Worm (Caenorhabditis elegans) whole organism, L2 larva: Measurements from ENCODE around the gene irld-7.
A peak's percentile ranks its signal among the peaks of the same experiment; 100 is the strongest.

Source experiments
- blmp-1 ChIP-seq: sonication (generic microtip); optimal IDR thresholded peaks from 2 replicates; lab custom pipeline; 2017; ENCODE audit warnings: missing genetic modification characterization, mild to moderate bottlenecking, missing compliant biosample characterization, antibody characterized with exemption, moderate library complexity; ENCODE audit not compliant: insufficient read depth
- dmd-4 ChIP-seq: sonication (generic microtip); optimal IDR thresholded peaks from 2 replicates; lab custom pipeline; 2017; ENCODE audit warnings: missing biosample characterization, missing genetic modification characterization
- fos-1 ChIP-seq: fragments of 150-350 bp; optimal IDR thresholded peaks from 2 replicates; lab custom pipeline; 2014; ENCODE audit warnings: missing biosample characterization, missing genetic modification characterization
- lin-13 ChIP-seq: fragments of 150-350 bp; optimal IDR thresholded peaks from 2 replicates; lab custom pipeline; 2014; ENCODE audit warnings: missing biosample characterization, missing genetic modification reagents, missing genetic modification characterization
- mab-5 ChIP-seq: fragments of 150-350 bp; optimal IDR thresholded peaks from 2 replicates; lab custom pipeline; 2014; ENCODE audit warnings: missing biosample characterization, missing genetic modification characterization
- nhr-77 ChIP-seq: fragments of 150-350 bp; optimal IDR thresholded peaks from 2 replicates; lab custom pipeline; 2014; ENCODE audit warnings: missing biosample characterization, missing genetic modification characterization
- snpc-4 ChIP-seq: fragments of 150-350 bp; optimal IDR thresholded peaks from 2 replicates; lab custom pipeline; 2014; ENCODE audit warnings: missing biosample characterization, missing genetic modification characterization
- unc-39 ChIP-seq: fragments of 150-350 bp; optimal IDR thresholded peaks from 2 replicates; lab custom pipeline; 2014; ENCODE audit warnings: missing biosample characterization, missing genetic modification characterization
- unc-62 ChIP-seq: fragments of 150-350 bp; optimal IDR thresholded peaks from 2 replicates; lab custom pipeline; 2014; ENCODE audit warnings: missing biosample characterization, missing genetic modification reagents, missing genetic modification characterization
- ztf-1 ChIP-seq: fragments of 200-800 bp; sonication (Bioruptor generic); conservative IDR thresholded peaks from 2 replicates; pipeline ENCODE4 v1.3.6; 2022; ENCODE audit warnings: missing genetic modification characterization, missing compliant biosample characterization
- ztf-4 ChIP-seq: fragments of 150-350 bp; optimal IDR thresholded peaks from 2 replicates; lab custom pipeline; 2014; ENCODE audit warnings: missing biosample characterization, missing genetic modification characterization

- TF ChIP-seq blmp-1, result no peak
- no peak for TF ChIP-seq unc-39 (tag; lab: Kevin White, UChicago)
- peak; percentile 23 for TF ChIP-seq fos-1 (tag; lab: Kevin White, UChicago)
- no peak for TF ChIP-seq mab-5 (tag; lab: Kevin White, UChicago)
- no peak for TF ChIP-seq nhr-77
- no peak for TF ChIP-seq dmd-4 (tag; lab: Kevin White, UChicago)
- no peak for TF ChIP-seq unc-62 (GFP tag; lab: Kevin White, UChicago)
- no peak for TF ChIP-seq ztf-1 (GFP tag; lab: Robert Waterston, UW)
- peak; percentile 69 for TF ChIP-seq lin-13
- no peak for TF ChIP-seq ztf-4 (tag; lab: Kevin White, UChicago)
- peak; percentile 5 for TF ChIP-seq snpc-4
These were observed 41.6 kb upstream of the irld-7 start, which contains the start of gene fan-1 for ce11 chrIV:6548609-6549008.
